Fruit fly (Drosophila melanogaster) Kc167 (cell line): ENCODE results near the gene Mdr65.

Experiments used
- Myc ChIP-seq: fragments of >200 bp; optimal IDR thresholded peaks from 2 replicates; lab custom pipeline; 2017; ENCODE audit warnings: missing external identifiers
- Sin3A ChIP-seq: fragments of >200 bp; optimal IDR thresholded peaks from 2 replicates; lab custom pipeline; 2018; ENCODE audit warnings: missing external identifiers
- h ChIP-seq: fragments of >200 bp; optimal IDR thresholded peaks from 3 replicates; lab custom pipeline; 2018; ENCODE audit warnings: missing external identifiers
- insv ChIP-seq: fragments of >200 bp; optimal IDR thresholded peaks from 3 replicates; lab custom pipeline; 2018; ENCODE audit warnings: missing external identifiers
- psq ChIP-seq: fragments of >200 bp; optimal IDR thresholded peaks from 2 replicates; lab custom pipeline; 2017; ENCODE audit warnings: missing external identifiers
- ttk ChIP-seq: sonication (Bioruptor generic); optimal IDR thresholded peaks from 2 replicates; lab custom pipeline; 2017; ENCODE audit warnings: missing external identifiers

Gene Mdr65

DNA sequence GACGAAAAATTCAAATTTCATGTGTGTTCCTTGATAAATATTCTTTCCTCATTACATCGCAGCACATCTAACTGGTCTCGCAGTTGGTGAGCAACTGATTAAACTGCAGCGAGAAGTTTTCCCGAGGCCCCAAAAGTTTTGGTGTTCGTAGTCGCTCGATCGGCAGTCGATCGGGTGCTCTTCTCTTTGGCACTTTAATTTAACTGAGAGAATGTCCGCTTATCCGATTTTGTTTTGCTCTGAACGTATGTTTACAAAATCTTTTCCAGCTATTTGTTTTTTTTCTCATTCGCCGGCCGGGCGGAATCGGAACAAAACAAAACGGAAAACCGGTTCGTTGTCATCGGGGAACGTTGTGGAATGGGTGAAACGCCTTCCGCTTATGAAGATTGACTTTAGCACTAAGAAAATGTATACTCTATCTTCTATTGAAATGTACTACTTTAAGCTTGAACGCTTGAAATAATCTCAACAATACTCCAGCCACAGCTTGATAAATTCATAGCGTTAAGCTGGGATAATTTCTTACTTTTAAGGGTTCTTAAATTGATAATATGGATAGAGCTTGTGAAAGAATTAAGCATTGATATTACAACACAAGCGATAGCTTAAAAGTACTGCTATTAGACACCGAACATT lies 26.9 kb downstream of the Mdr65 start:
- no peak for TF ChIP-seq h (lab: Kevin White, UChicago)
- no peak for TF ChIP-seq psq (lab: Kevin White, UChicago)
- no peak for TF ChIP-seq ttk (lab: Kevin White, UChicago)
- no peak for TF ChIP-seq Myc
- TF ChIP-seq insv: no peak
- no peak for TF ChIP-seq Sin3A (lab: Kevin White, UChicago)

DNA sequence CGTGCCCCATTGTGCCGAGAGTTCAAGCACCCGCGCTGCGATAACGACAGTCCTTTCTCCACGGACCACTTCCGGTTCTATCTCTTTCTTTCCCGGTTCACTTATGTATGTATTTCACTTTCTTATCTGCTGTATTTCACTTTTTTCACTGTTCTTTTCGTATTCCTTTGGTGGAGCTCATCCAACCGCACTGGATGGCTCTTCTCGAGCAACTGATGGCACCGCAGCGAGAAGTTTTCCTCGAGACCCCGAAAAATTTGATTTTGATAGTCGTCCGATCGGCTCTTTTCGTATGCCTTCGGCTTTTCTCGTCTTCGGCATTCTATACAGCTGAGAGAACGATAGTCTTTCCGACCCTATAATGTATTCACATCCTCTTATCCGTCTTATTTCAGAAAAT lies 27.7 kb downstream of the Mdr65 start, which contains the start of gene LanA:
LanA (minus strand) TSS at position 217 of the 400 bp plus-strand sequence.
- TF ChIP-seq h (lab: Kevin White, UChicago) (no peak), Myc (no peak)

DNA sequence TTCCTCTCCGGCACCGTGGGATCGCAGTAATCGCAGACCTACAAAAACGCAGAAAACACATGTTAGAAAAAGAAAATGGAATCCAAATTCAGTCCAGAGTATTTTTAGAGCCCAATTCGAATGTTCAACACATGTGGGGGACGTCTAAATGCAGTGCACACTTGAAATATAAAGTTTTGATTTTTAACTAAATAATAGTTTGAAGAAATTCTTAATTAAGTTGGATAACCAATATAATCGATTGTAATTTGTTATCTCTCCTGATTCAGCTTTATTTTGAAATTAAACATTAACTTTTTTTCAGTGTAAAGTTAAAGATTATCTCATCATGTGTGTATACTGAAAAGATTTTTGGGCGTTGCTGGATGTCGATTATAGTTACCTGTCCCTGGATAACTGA lies 28.3 kb downstream of the Mdr65 start:
- TF ChIP-seq h (lab: Kevin White, UChicago) (no peak), ttk (lab: Kevin White, UChicago) (no peak), Sin3A (lab: Kevin White, UChicago) (no peak), insv (no peak)

DNA sequence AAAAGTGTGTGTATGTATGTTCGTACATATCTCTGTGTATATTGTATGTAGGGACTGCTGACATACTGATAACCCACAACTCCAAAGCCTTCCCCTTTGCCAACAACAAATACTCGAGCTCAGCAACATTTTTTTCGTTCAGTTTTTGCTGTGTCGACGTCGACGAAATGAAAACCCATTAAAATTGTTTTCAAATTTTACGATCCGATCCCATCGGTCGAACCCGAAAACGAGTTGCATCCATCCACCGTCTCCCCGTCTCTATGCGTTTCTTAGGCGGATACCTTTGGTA lies 28.8 kb downstream of the Mdr65 start:
- TF ChIP-seq ttk (lab: Kevin White, UChicago) (no peak), psq (lab: Kevin White, UChicago) (no peak), Myc (no peak), h (lab: Kevin White, UChicago) (no peak), Sin3A (lab: Kevin White, UChicago) (no peak), insv (no peak)

DNA sequence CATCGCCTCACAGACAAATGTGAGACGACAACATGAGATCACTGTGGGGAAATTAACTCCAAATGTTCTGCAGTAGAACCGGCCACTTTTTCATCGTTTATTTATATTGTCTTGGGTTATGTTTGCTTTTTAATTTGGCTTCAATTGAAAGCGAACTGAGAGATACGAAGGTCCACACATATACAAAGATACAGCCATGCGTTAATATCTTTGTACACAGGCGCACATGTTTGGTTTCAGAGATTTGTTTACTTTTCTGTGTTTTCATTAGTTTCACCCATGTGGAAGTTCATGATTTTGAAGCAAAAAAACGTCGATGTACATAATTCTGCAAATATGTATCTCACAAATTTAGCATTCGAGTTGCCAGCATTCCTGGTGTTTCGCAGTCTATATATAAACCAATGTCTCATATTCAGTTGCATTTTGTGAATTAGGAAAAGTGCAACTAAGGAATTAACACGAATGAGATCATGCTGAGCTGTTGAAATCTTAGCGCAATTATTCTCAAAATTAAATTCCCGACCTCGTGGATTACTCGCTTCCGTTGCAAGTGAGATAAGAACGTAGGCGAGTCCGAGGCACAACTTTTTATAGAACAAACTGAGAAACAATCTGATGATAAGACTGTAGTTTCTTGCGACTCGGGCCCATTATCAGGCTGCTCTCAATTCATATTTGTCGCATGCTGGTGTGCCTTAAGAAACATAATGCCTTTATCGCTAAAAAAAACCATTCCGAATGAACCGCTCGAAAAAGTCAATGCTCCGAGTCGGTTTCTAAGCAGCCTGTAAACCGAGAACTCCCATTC lies 29.4 kb downstream of the Mdr65 start:
- TF ChIP-seq Myc (no peak), Sin3A (lab: Kevin White, UChicago) (no peak), ttk (lab: Kevin White, UChicago) (no peak), psq (lab: Kevin White, UChicago) (no peak), h (lab: Kevin White, UChicago) (no peak), insv (no peak)

DNA sequence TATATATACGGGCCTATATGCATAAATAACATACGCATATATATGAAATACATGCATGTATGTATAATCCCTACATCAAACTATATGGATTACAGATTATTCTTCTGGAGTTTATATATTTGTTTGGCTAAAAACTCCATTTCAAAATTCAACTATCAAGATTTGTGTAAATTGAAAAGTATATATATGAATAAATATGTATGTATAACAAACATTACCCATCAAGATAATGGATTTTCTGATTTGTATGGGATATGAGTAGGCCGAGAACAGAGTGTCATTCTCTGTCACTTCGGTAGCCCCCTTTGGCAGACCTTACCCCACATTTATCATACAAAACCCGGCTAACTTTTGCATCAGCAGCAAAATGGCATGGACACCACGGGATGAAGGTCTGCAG lies 45.4 kb downstream of the Mdr65 start, which contains the start of gene CG8219:
CG8219 (plus strand) TSS at position 301 of the 400 bp plus-strand sequence.
- TF ChIP-seq h (lab: Kevin White, UChicago) (no peak), Sin3A (lab: Kevin White, UChicago) (no peak), ttk (lab: Kevin White, UChicago) (no peak)

DNA sequence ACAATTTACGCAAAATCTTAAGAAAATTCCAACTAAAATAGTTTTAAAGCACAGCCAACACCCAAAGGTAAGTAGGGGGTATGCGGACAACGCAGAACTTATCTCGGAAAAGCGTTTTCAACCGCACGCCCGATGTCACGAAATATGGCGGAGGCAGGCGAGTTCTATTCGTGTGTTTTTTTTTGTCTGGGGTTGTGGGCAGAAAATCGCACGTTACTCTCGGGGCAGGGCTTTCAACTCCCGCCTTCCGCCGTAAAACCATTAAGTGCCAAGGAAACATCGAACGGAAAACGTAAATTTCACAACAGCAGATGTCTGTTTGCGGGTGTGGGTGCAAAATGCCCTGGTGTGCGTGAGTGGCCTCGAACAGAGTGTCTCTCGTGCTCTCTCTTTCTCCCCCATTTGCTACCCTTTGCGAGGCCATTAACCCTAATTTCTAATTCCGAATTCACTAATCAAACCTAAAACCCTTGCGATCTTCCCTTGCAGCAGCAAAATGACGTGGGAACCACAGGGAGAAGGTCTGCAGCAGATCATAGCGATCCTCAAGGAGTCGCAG lies 51.9 kb downstream of the Mdr65 start:
- TF ChIP-seq insv (no peak), psq (lab: Kevin White, UChicago) (no peak), Sin3A (lab: Kevin White, UChicago) (no peak), Myc (no peak), ttk (lab: Kevin White, UChicago) (no peak), h (lab: Kevin White, UChicago) (no peak)

DNA sequence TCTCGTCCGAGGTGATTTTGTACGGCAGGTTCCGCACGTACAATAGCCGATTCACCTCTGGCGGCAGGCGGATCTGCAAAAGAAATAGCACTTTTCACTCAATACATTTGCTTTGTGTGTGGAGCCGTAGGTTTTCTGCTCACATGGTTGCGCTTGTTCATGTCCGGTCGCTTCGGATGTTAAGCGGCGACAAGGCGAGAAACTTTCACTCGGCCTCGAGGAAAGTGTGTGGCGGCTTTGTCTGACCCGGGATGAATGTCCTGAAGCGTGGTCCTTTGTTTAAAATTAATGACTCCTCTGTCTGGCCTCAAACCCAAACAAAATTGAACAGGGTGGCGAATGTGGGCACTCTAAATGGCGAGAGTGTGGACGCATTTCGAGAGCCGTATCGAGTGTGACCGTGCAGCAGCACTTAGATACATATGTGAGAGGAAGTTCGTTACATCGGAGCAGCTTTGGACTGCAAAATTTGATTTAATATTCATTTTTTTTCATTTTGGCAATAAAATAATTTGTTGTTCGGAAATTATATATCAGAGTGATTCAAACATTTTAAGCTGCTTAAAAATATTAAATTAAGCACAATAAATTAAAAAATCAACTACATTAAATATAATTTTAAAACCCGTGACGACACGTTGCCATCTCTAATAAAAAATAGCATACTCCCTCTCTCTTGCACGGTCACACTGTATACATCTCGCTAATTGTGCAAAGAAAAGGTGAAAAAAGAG lies 52.6 kb downstream of the Mdr65 start, which contains the start of the genes Sf3b6 and Tnpo:
Sf3b6 (minus strand) TSS at position 358 of the 734 bp plus-strand sequence.
Tnpo (plus strand) TSS at position 659 of the 734 bp plus-strand sequence.
- TF ChIP-seq ttk (lab: Kevin White, UChicago) (no peak), h (lab: Kevin White, UChicago) (no peak), Myc (no peak), insv (no peak), Sin3A (lab: Kevin White, UChicago) (no peak), psq (lab: Kevin White, UChicago) (no peak)
